Worm (Caenorhabditis elegans) whole organism, young adult: ENCODE data around the gene znf-782.

Experiments
- F39B2.1 ChIP-seq: fragments of 200-800 bp; sonication (Bioruptor generic); IDR thresholded peaks from 2 replicates; pipeline ENCODE4 v1.3.6; 2022; ENCODE audit warnings: missing genetic modification reagents, missing genetic modification characterization, missing compliant biosample characterization
- F52B5.7 ChIP-seq: sonication (generic microtip); optimal IDR thresholded peaks from 2 replicates; lab custom pipeline; 2016; ENCODE audit warnings: mild to moderate bottlenecking, missing genetic modification characterization, missing compliant biosample characterization
- K11D2.4 ChIP-seq: fragments of 200-800 bp; sonication (Bioruptor generic); IDR thresholded peaks from 2 replicates; pipeline ENCODE4 v1.3.6; 2022; ENCODE audit warnings: missing genetic modification reagents, missing genetic modification characterization, missing compliant biosample characterization
- ama-1 ChIP-seq, 3 experiments: fragments of 150-350 bp in 1 of 3; sonication (generic microtip) in 2 of 3; optimal IDR thresholded peaks; 2 replicates each; lab custom pipeline; 2014 to 2018; ENCODE audit warnings: missing biosample characterization in 2 of 3, missing genetic modification characterization in 2 of 3, missing genetic modification reagents in 2 of 3
- attf-3 ChIP-seq: fragments of 200-800 bp; sonication (Bioruptor generic); conservative IDR thresholded peaks from 2 replicates; pipeline ENCODE4 v1.3.6; 2022; ENCODE audit warnings: missing genetic modification reagents, missing genetic modification characterization, missing compliant biosample characterization
- bed-2 ChIP-seq: fragments of 200-800 bp; sonication (Bioruptor generic); IDR thresholded peaks from 2 replicates; pipeline ENCODE4 v1.3.6; 2022; ENCODE audit warnings: missing genetic modification reagents, missing genetic modification characterization, missing compliant biosample characterization
- ceh-40 ChIP-seq: fragments of 200-800 bp; sonication (Bioruptor generic); IDR thresholded peaks from 2 replicates; pipeline ENCODE4 v1.3.6; 2022; ENCODE audit warnings: missing genetic modification characterization, missing compliant biosample characterization
- dpff-1 ChIP-seq: sonication (generic microtip); optimal IDR thresholded peaks from 2 replicates; lab custom pipeline; 2017; ENCODE audit warnings: mild to moderate bottlenecking, missing genetic modification characterization, missing compliant biosample characterization
- hlh-12 ChIP-seq: sonication (generic microtip); optimal IDR thresholded peaks from 2 replicates; lab custom pipeline; 2016; ENCODE audit warnings: missing genetic modification characterization, missing compliant biosample characterization
- lin-35 ChIP-seq, 3 experiments: fragments of 150-350 bp in 2 of 3; sonication (generic microtip) in 1 of 3; optimal IDR thresholded peaks; 2 replicates each; lab custom pipeline; 2014 to 2018; ENCODE audit warnings: missing biosample characterization in 3 of 3, missing genetic modification characterization in 3 of 3, missing genetic modification reagents in 3 of 3
- madf-3 ChIP-seq: fragments of 200-800 bp; sonication (Bioruptor generic); IDR thresholded peaks from 2 replicates; pipeline ENCODE4 v1.3.6; 2022; ENCODE audit warnings: missing genetic modification reagents, missing genetic modification characterization, missing compliant biosample characterization
- pha-4 ChIP-seq: fragments of 150-350 bp; sonication (generic microtip); optimal IDR thresholded peaks from 2 replicates; lab custom pipeline; 2014; ENCODE audit warnings: missing biosample characterization, missing genetic modification reagents, missing genetic modification characterization
- ztf-3 ChIP-seq: fragments of 200-800 bp; sonication (Bioruptor generic); optimal IDR thresholded peaks from 2 replicates; lab custom pipeline; 2018; ENCODE audit warnings: mild to moderate bottlenecking, missing genetic modification characterization, missing compliant biosample characterization

- TF ChIP-seq pha-4 (tag; lab: Kevin White, UChicago) (no peak), K11D2.4 (GFP tag; lab: Robert Waterston, UW) (no peak), bed-2 (GFP tag; lab: Robert Waterston, UW) (no peak), attf-3 (GFP tag; lab: Robert Waterston, UW) (no peak), lin-35 (GFP tag; optimal IDR thresholded peaks at IDR 0.05; lab: Kevin White, UChicago) (no peak), ceh-40 (GFP tag; lab: Robert Waterston, UW) (no peak), ama-1 (optimal IDR thresholded peaks at IDR 0.05; lab: Kevin White, UChicago) (no peak), ama-1 (GFP tag; optimal IDR thresholded peaks at IDR 0.05; lab: Kevin White, UChicago) (no peak), madf-3 (no peak), F52B5.7 (tag; lab: Kevin White, UChicago) (no peak), hlh-12 (no peak), F39B2.1 (GFP tag; lab: Robert Waterston, UW) (no peak), ztf-3 (GFP tag; lab: Kevin White, UChicago) (no peak), dpff-1 (tag; lab: Kevin White, UChicago) (no peak)
Observed at ce11 chrIV:1097153-1097552, 29.8 kb upstream of the znf-782 start, which contains the start of gene cox-18.
